Worm (Caenorhabditis elegans) whole organism, L2 larva: ENCODE measurements around the gene F23F1.5.

Source experiments
- C34F6.9 ChIP-seq: fragments of 150-350 bp; optimal IDR thresholded peaks from 2 replicates; lab custom pipeline; 2014; ENCODE audit warnings: missing biosample characterization, missing genetic modification characterization
- F13H6.1 ChIP-seq: sonication (generic microtip); optimal IDR thresholded peaks from 2 replicates; lab custom pipeline; 2016; ENCODE audit warnings: missing genetic modification characterization, missing compliant biosample characterization
- R02D3.7 ChIP-seq: fragments of 150-350 bp; optimal IDR thresholded peaks from 2 replicates; lab custom pipeline; 2014; ENCODE audit warnings: missing biosample characterization, missing genetic modification characterization
- Y55F3AM.14 ChIP-seq: fragments of 200-800 bp; sonication (Bioruptor generic); optimal IDR thresholded peaks from 2 replicates; lab custom pipeline; 2018; ENCODE audit warnings: mild to moderate bottlenecking, missing genetic modification characterization, missing compliant biosample characterization
- ZK546.5 ChIP-seq: sonication (generic microtip); optimal IDR thresholded peaks from 2 replicates; lab custom pipeline; 2017; ENCODE audit warnings: missing biosample characterization, missing genetic modification characterization
- aly-2 ChIP-seq: fragments of 150-350 bp; optimal IDR thresholded peaks from 2 replicates; lab custom pipeline; 2014; ENCODE audit warnings: missing biosample characterization, missing genetic modification characterization
- ama-1 ChIP-seq: fragments of 150-350 bp; optimal IDR thresholded peaks from 2 replicates; lab custom pipeline; 2018; ENCODE audit warnings: inconsistent platforms
- blmp-1 ChIP-seq: sonication (generic microtip); optimal IDR thresholded peaks from 2 replicates; lab custom pipeline; 2017; ENCODE audit warnings: missing genetic modification characterization, mild to moderate bottlenecking, missing compliant biosample characterization, antibody characterized with exemption, moderate library complexity; ENCODE audit not compliant: insufficient read depth
- ceh-82 ChIP-seq: fragments of 150-350 bp; optimal IDR thresholded peaks from 2 replicates; lab custom pipeline; 2014; ENCODE audit warnings: missing biosample characterization, missing genetic modification characterization
- crh-2 ChIP-seq: sonication (generic microtip); optimal IDR thresholded peaks from 2 replicates; lab custom pipeline; 2017; ENCODE audit warnings: missing biosample characterization, missing genetic modification characterization
- dmd-4 ChIP-seq: sonication (generic microtip); optimal IDR thresholded peaks from 2 replicates; lab custom pipeline; 2017; ENCODE audit warnings: missing biosample characterization, missing genetic modification characterization
- egl-27 ChIP-seq: sonication (generic microtip); optimal IDR thresholded peaks from 3 replicates; lab custom pipeline; 2017; ENCODE audit warnings: missing biosample characterization, missing genetic modification reagents, missing genetic modification characterization
- elt-1 ChIP-seq: fragments of 150-350 bp; optimal IDR thresholded peaks from 2 replicates; lab custom pipeline; 2014; ENCODE audit warnings: missing biosample characterization, missing genetic modification characterization
- elt-3 ChIP-seq: sonication (generic microtip); optimal IDR thresholded peaks from 2 replicates; lab custom pipeline; 2017; ENCODE audit warnings: missing biosample characterization, missing genetic modification characterization
- fos-1 ChIP-seq: fragments of 150-350 bp; optimal IDR thresholded peaks from 2 replicates; lab custom pipeline; 2014; ENCODE audit warnings: missing biosample characterization, missing genetic modification characterization
- gmeb-1 ChIP-seq: fragments of 150-350 bp; optimal IDR thresholded peaks from 2 replicates; lab custom pipeline; 2014; ENCODE audit warnings: missing biosample characterization, missing genetic modification characterization
- lin-13 ChIP-seq: fragments of 150-350 bp; optimal IDR thresholded peaks from 2 replicates; lab custom pipeline; 2014; ENCODE audit warnings: missing biosample characterization, missing genetic modification reagents, missing genetic modification characterization
- lin-39 ChIP-seq: fragments of 150-350 bp; optimal IDR thresholded peaks from 2 replicates; lab custom pipeline; 2014; ENCODE audit warnings: missing biosample characterization, missing genetic modification reagents, missing genetic modification characterization
- lsy-2 ChIP-seq, 2 experiments: fragments of 150-350 bp in 1 of 2; sonication (generic microtip) in 1 of 2; optimal IDR thresholded peaks; 2 replicates each; lab custom pipeline; 2014 to 2017; ENCODE audit warnings: missing biosample characterization in 2 of 2, missing genetic modification characterization in 2 of 2
- mab-5 ChIP-seq: fragments of 150-350 bp; optimal IDR thresholded peaks from 2 replicates; lab custom pipeline; 2014; ENCODE audit warnings: missing biosample characterization, missing genetic modification characterization
- mbf-1 ChIP-seq: sonication (generic microtip); optimal IDR thresholded peaks from 2 replicates; lab custom pipeline; 2017; ENCODE audit warnings: missing biosample characterization, missing genetic modification characterization
- nhr-10 ChIP-seq: sonication (generic microtip); optimal IDR thresholded peaks from 2 replicates; lab custom pipeline; 2017; ENCODE audit warnings: missing biosample characterization, missing genetic modification characterization
- nhr-12 ChIP-seq: fragments of 150-350 bp; optimal IDR thresholded peaks from 2 replicates; lab custom pipeline; 2014; ENCODE audit warnings: missing biosample characterization, missing genetic modification characterization
- nhr-129 ChIP-seq: fragments of 150-350 bp; optimal IDR thresholded peaks from 2 replicates; lab custom pipeline; 2014; ENCODE audit warnings: missing biosample characterization, missing genetic modification characterization
- nhr-21 ChIP-seq: fragments of 150-350 bp; optimal IDR thresholded peaks from 2 replicates; lab custom pipeline; 2014; ENCODE audit warnings: missing biosample characterization, missing genetic modification characterization
- nhr-23 ChIP-seq: fragments of 150-350 bp; optimal IDR thresholded peaks from 2 replicates; lab custom pipeline; 2014; ENCODE audit warnings: missing biosample characterization, missing genetic modification reagents, missing genetic modification characterization
- nhr-237 ChIP-seq: fragments of 150-350 bp; optimal IDR thresholded peaks from 2 replicates; lab custom pipeline; 2014; ENCODE audit warnings: missing biosample characterization, missing genetic modification characterization
- nhr-25 ChIP-seq: fragments of 150-350 bp; sonication (generic microtip); optimal IDR thresholded peaks from 3 replicates; lab custom pipeline; 2014; ENCODE audit warnings: missing biosample characterization, missing genetic modification characterization
- nhr-77 ChIP-seq: fragments of 150-350 bp; optimal IDR thresholded peaks from 2 replicates; lab custom pipeline; 2014; ENCODE audit warnings: missing biosample characterization, missing genetic modification characterization
- peb-1 ChIP-seq: fragments of 150-350 bp; optimal IDR thresholded peaks from 2 replicates; lab custom pipeline; 2014; ENCODE audit warnings: missing biosample characterization, missing genetic modification characterization
- sem-4 ChIP-seq: fragments of 150-350 bp; optimal IDR thresholded peaks from 2 replicates; lab custom pipeline; 2014; ENCODE audit warnings: missing biosample characterization, missing genetic modification reagents, missing genetic modification characterization
- skn-1 ChIP-seq: sonication (generic microtip); optimal IDR thresholded peaks from 2 replicates; lab custom pipeline; 2017; ENCODE audit warnings: missing biosample characterization, missing genetic modification characterization
- sma-3 ChIP-seq: sonication (generic microtip); optimal IDR thresholded peaks from 2 replicates; lab custom pipeline; 2016; ENCODE audit warnings: missing genetic modification reagents, missing genetic modification characterization, missing compliant biosample characterization
- snpc-4 ChIP-seq: fragments of 150-350 bp; optimal IDR thresholded peaks from 2 replicates; lab custom pipeline; 2014; ENCODE audit warnings: missing biosample characterization, missing genetic modification characterization
- unc-55 ChIP-seq: fragments of 150-350 bp; sonication (generic microtip); optimal IDR thresholded peaks from 3 replicates; lab custom pipeline; 2014; ENCODE audit warnings: missing biosample characterization, missing genetic modification reagents, missing genetic modification characterization
- zag-1 ChIP-seq: fragments of 150-350 bp; optimal IDR thresholded peaks from 2 replicates; lab custom pipeline; 2014; ENCODE audit warnings: missing biosample characterization, missing genetic modification characterization
- ztf-1 ChIP-seq: fragments of 200-800 bp; sonication (Bioruptor generic); conservative IDR thresholded peaks from 2 replicates; pipeline ENCODE4 v1.3.6; 2022; ENCODE audit warnings: missing genetic modification characterization, missing compliant biosample characterization
- ztf-4 ChIP-seq: fragments of 150-350 bp; optimal IDR thresholded peaks from 2 replicates; lab custom pipeline; 2014; ENCODE audit warnings: missing biosample characterization, missing genetic modification characterization

F23F1.5 gene

ce11 chrII:55204-55603 is 23.8 kb upstream of the F23F1.5 start, which contains the start of gene tre-5:
Gene tre-5, minus strand, starts transcription at chrII:55304.
- no peak for TF ChIP-seq C34F6.9 (tag; lab: Kevin White, UChicago)
- TF ChIP-seq fos-1 (tag; lab: Kevin White, UChicago) = no peak
- TF ChIP-seq nhr-237 = no peak
- TF ChIP-seq, all 48 proteins: peak for 0

- TF ChIP-seq mab-5 (tag; lab: Kevin White, UChicago) (no peak), lin-13 (no peak), lin-39 (no peak), nhr-77 (tag; lab: Kevin White, UChicago) (no peak), snpc-4 (tag; lab: Kevin White, UChicago) (no peak), ZK546.5 (tag; lab: Kevin White, UChicago) (no peak), nhr-25 (tag; lab: Kevin White, UChicago) (no peak), nhr-237 (no peak), elt-1 (tag; lab: Kevin White, UChicago) (no peak), ztf-1 (GFP tag; lab: Robert Waterston, UW) (no peak), mbf-1 (tag; lab: Kevin White, UChicago) (no peak), nhr-12 (tag; lab: Kevin White, UChicago) (no peak), crh-2 (no peak), ceh-82 (tag; lab: Kevin White, UChicago) (no peak)
- TF ChIP-seq, all 48 proteins: peak for 0
Measured at ce11 chrII:51352-51751, 20.0 kb upstream of the F23F1.5 start, which contains the start of gene sptl-1. Gene sptl-1, plus strand, starts transcription at chrII:51652.

- TF ChIP-seq R02D3.7 (tag; lab: Kevin White, UChicago) = no peak
- peak; percentile 10 for TF ChIP-seq lin-13
- peak; percentile 74 for TF ChIP-seq fos-1 (tag; lab: Kevin White, UChicago)
- TF ChIP-seq zag-1 (tag; lab: Kevin White, UChicago) = no peak
- peak; percentile 11 for TF ChIP-seq crh-2
Measured at ce11 chrII:50862-51261, 19.5 kb upstream of the F23F1.5 start.

- TF ChIP-seq F13H6.1 (tag; lab: Kevin White, UChicago) = no peak
Measured at ce11 chrII:47280-47679, 15.9 kb upstream of the F23F1.5 start, which contains the start of gene C23H3.5. Gene C23H3.5, plus strand, starts transcription at chrII:47580.

ce11 chrII:46116-46515 is 14.7 kb upstream of the F23F1.5 start, which contains the start of gene rpt-4:
Gene rpt-4, minus strand, starts transcription at chrII:46216.
- no peak for TF ChIP-seq ZK546.5 (tag; lab: Kevin White, UChicago)
- no peak for TF ChIP-seq nhr-21
- TF ChIP-seq blmp-1 = no peak
- TF ChIP-seq zag-1 (tag; lab: Kevin White, UChicago) = no peak
- no peak for TF ChIP-seq nhr-23
- no peak for TF ChIP-seq ztf-4 (tag; lab: Kevin White, UChicago)
- TF ChIP-seq ama-1 (lab: Kevin White, UChicago) = no peak
- no peak for TF ChIP-seq skn-1 (tag; lab: Kevin White, UChicago)
- TF ChIP-seq aly-2 (tag; lab: Kevin White, UChicago) = no peak
- no peak for TF ChIP-seq elt-3

ce11 chrII:44740-45139 is 13.4 kb upstream of the F23F1.5 start, which contains the start of gene rpoa-49:
Gene rpoa-49, plus strand, starts transcription at chrII:45040.
- no peak for TF ChIP-seq nhr-129 (tag; lab: Kevin White, UChicago)
- no peak for TF ChIP-seq sma-3
- no peak for TF ChIP-seq dmd-4
- TF ChIP-seq, all 48 proteins: peak for 0

- TF ChIP-seq snpc-4 (tag; lab: Kevin White, UChicago) (no peak), R02D3.7 (tag; lab: Kevin White, UChicago) (no peak), F13H6.1 (tag; lab: Kevin White, UChicago) (peak; percentile 23), ama-1 (lab: Kevin White, UChicago) (no peak), elt-1 (tag; lab: Kevin White, UChicago) (no peak), sma-3 (peak; percentile 25), gmeb-1 (peak; percentile 48), nhr-23 (no peak), peb-1 (tag; lab: Kevin White, UChicago) (no peak), ZK546.5 (tag; lab: Kevin White, UChicago) (no peak), sem-4 (tag; lab: Kevin White, UChicago) (no peak), crh-2 (peak; percentile 77), lsy-2 (tag; optimal IDR thresholded peaks at IDR 0.05; lab: Kevin White, UChicago) (peak in 1 of 2 experiments; percentile 82), fos-1 (tag; lab: Kevin White, UChicago) (peak; percentile 57), unc-55 (peak; percentile 81), mab-5 (tag; lab: Kevin White, UChicago) (no peak), nhr-10 (tag; lab: Kevin White, UChicago) (no peak), Y55F3AM.14 (GFP tag; lab: Kevin White, UChicago) (no peak), egl-27 (tag; lab: Kevin White, UChicago) (no peak), nhr-12 (tag; lab: Kevin White, UChicago) (no peak), skn-1 (tag; lab: Kevin White, UChicago) (peak; percentile 98), nhr-237 (no peak), nhr-21 (no peak), nhr-129 (tag; lab: Kevin White, UChicago) (peak; percentile 60), mbf-1 (tag; lab: Kevin White, UChicago) (no peak), blmp-1 (peak; percentile 26), C34F6.9 (tag; lab: Kevin White, UChicago) (peak; percentile 87), elt-3 (no peak), nhr-77 (tag; lab: Kevin White, UChicago) (no peak), zag-1 (tag; lab: Kevin White, UChicago) (no peak)
Measured at ce11 chrII:43640-44039, 12.3 kb upstream of the F23F1.5 start, which contains the start of gene nfyc-1. Gene nfyc-1, plus strand, starts transcription at chrII:43907.
